Fruit fly (Drosophila melanogaster) S2 (cell line): ENCODE measurements around the gene mia.

Experiments used
- CG8478 ChIP-seq: fragments of >200 bp; optimal IDR thresholded peaks from 2 replicates; lab custom pipeline; 2018
- CTCF ChIP-seq, 2 experiments: fragments of >200 bp; optimal IDR thresholded peaks; 2 replicates each; lab custom pipeline; 2018

DNA sequence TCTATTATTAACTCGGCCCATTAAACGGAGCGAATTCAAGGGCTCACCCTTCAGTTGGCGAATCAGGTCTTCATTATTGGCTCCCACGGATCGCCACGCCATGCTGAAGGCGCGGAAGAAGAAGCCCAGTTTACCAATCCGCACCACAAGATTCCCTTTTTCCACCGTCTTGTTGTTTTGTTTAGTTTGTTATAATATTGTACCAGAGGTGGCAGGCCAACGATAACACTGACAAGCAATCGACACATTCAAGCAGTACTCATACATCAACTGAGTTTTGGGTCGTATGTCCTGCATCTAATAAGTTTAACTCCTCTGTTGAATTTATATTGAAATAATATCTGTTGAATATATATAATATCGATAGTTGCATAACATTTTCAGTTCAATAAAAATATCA is 3.1 kb upstream of the mia start, which contains the start of gene Pcmt:
- no peak for TF ChIP-seq CG8478 (lab: Kevin White, UChicago)
- TF ChIP-seq CTCF (optimal IDR thresholded peaks at IDR 0.05; lab: Kevin White, UChicago) = no peak
